Worm (Caenorhabditis elegans) whole organism, L2 larva: ENCODE measurements around the gene F59B2.3.

Source experiments
- ama-1 ChIP-seq: fragments of 150-350 bp; optimal IDR thresholded peaks from 2 replicates; lab custom pipeline; 2018; ENCODE audit warnings: inconsistent platforms
- blmp-1 ChIP-seq: sonication (generic microtip); optimal IDR thresholded peaks from 2 replicates; lab custom pipeline; 2017; ENCODE audit warnings: missing genetic modification characterization, mild to moderate bottlenecking, missing compliant biosample characterization, antibody characterized with exemption, moderate library complexity; ENCODE audit not compliant: insufficient read depth
- egl-27 ChIP-seq: sonication (generic microtip); optimal IDR thresholded peaks from 3 replicates; lab custom pipeline; 2017; ENCODE audit warnings: missing biosample characterization, missing genetic modification reagents, missing genetic modification characterization
- fos-1 ChIP-seq: fragments of 150-350 bp; optimal IDR thresholded peaks from 2 replicates; lab custom pipeline; 2014; ENCODE audit warnings: missing biosample characterization, missing genetic modification characterization
- nhr-11 ChIP-seq: fragments of 150-350 bp; optimal IDR thresholded peaks from 2 replicates; lab custom pipeline; 2014; ENCODE audit warnings: missing biosample characterization, missing genetic modification characterization
- unc-55 ChIP-seq: fragments of 150-350 bp; sonication (generic microtip); optimal IDR thresholded peaks from 3 replicates; lab custom pipeline; 2014; ENCODE audit warnings: missing biosample characterization, missing genetic modification reagents, missing genetic modification characterization

DNA sequence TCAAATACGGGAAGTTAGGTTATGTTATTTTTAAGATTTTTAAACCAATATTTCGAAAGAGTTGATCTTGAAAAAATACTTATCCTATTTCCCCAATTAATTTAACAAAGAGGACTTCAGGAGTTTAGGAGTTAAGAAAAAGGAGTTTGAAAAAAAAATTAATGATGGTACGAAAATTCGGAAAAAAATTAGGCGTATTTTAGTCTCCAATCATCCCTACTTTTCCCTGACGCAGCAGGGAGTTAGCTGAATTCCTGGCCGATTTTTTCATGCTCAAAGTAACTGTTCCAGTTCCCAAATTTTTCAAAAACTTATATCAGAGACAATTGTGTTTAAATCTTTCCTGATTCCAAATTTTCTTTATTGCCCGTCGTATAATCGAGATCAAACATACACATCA lies 24.0 kb upstream of the F59B2.3 start:
- TF ChIP-seq egl-27 (tag; lab: Kevin White, UChicago) (no peak), nhr-11 (tag; lab: Kevin White, UChicago) (no peak), fos-1 (tag; lab: Kevin White, UChicago) (no peak), unc-55 (no peak), ama-1 (lab: Kevin White, UChicago) (no peak), blmp-1 (tag; lab: Kevin White, UChicago) (no peak)
